Fruit fly (Drosophila melanogaster) whole organism, pupa: ENCODE data around the gene GstZ1.

Experiments
- CG12605 ChIP-seq: fragments of 200-800 bp; sonication (Bioruptor generic); IDR thresholded peaks from 2 replicates; pipeline ENCODE4 v1.3.6; 2022; ENCODE audit warnings: missing biosample characterization, missing genetic modification characterization
- CG13204 ChIP-seq: fragments of 200-800 bp; sonication (Bioruptor generic); optimal IDR thresholded peaks from 2 replicates; lab custom pipeline; 2018; ENCODE audit warnings: missing biosample characterization, mild to moderate bottlenecking, missing genetic modification characterization, moderate library complexity
- CG17806 ChIP-seq: fragments of 200-800 bp; sonication (Bioruptor generic); optimal IDR thresholded peaks from 2 replicates; lab custom pipeline; 2018; ENCODE audit warnings: missing biosample characterization, mild to moderate bottlenecking, missing genetic modification characterization, moderate library complexity
- CG32121 ChIP-seq: fragments of 200-800 bp; sonication (Bioruptor generic); IDR thresholded peaks from 2 replicates; pipeline ENCODE4 v1.3.6; 2022; ENCODE audit warnings: missing biosample characterization, missing genetic modification characterization
- CG4496 ChIP-seq: fragments of 200-800 bp; sonication (Bioruptor generic); IDR thresholded peaks from 3 replicates; pipeline ENCODE4 v1.3.6; 2022; ENCODE audit warnings: missing biosample characterization, missing genetic modification characterization
- CG8159 ChIP-seq: fragments of 200-800 bp; sonication (Bioruptor generic); optimal IDR thresholded peaks from 3 replicates; lab custom pipeline; 2018; ENCODE audit warnings: missing biosample characterization, mild to moderate bottlenecking, missing genetic modification characterization, moderate library complexity
- CG8301 ChIP-seq: fragments of 200-800 bp; sonication (Bioruptor generic); optimal IDR thresholded peaks from 2 replicates; lab custom pipeline; 2018; ENCODE audit warnings: missing biosample characterization, mild to moderate bottlenecking, missing genetic modification characterization
- EcR ChIP-seq: fragments of 200-800 bp; sonication (Bioruptor generic); optimal IDR thresholded peaks from 3 replicates; lab custom pipeline; 2019; ENCODE audit warnings: missing biosample characterization, missing genetic modification characterization, mild to moderate bottlenecking, moderate library complexity, missing genetic modification reagents
- Pif1A ChIP-seq: fragments of 200-800 bp; sonication (Bioruptor generic); optimal IDR thresholded peaks from 3 replicates; lab custom pipeline; 2016; ENCODE audit warnings: missing biosample characterization, missing genetic modification characterization

DNA sequence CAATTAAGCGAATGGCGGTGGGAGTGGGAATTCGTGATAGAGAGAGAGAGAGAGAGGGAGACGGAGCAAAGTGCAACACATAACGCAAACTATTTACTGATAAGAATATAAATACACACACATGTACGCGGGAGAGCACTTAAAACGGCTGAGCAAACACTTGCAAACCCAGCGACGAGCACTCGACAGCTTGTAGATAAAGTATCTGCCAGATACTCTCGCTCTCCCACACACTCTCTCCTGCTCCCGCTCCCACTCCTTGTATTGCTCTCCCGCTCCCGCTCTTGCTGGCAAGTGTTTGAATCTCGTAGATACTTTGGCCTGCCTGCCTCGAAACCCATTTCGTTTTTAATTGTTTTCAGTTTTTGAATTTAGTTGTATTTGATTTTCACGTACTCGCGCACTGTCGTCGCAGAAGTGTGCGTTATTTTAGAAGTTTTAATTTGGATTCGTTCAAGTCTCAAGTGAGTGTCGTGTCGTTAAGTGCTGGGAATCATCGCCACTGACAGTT is 28.1 kb downstream of the GstZ1 start:
- TF ChIP-seq CG8301 (peak; percentile 57), EcR (no peak), CG4496 (GFP tag; lab: Robert Waterston, UW) (no peak; the same call in 1 of the 3 replicates), CG32121 (peak; percentile 75), CG17806 (tag; lab: Kevin White, UChicago) (peak; percentile 18), CG12605 (GFP tag; lab: Robert Waterston, UW) (peak; percentile 84), CG8159 (tag; lab: Kevin White, UChicago) (peak; percentile 38), Pif1A (GFP tag; lab: Kevin White, UChicago) (peak; percentile 45), CG13204 (GFP tag; lab: Kevin White, UChicago) (peak; percentile 74)
